ENCODE assay signal across 4 worm cellular contexts in the genomic region with DNA sequence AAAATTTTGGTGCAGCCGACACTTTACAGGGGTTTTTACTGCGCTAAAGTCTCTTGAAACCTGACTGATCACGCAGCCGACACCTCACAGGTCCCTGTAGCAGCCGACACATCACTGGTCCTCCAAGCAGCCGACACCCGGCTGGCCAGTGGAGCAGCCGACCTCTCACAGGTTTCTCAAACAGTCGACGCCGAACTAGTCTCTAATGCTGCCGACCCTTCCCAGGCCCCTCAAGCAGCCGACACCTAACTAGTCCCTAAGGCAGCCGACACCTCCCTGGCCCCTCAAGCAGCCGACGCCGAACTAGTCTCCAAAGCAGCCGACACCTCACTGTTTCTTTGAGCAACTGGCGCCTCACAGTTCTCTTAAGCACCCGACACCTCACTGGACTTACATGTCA.
A peak's percentile ranks its signal among the peaks of the same experiment; 100 is the strongest.
TF ChIP-seq lines count a peak whose summit lies in the region.

No protein-coding gene starts in this region.

TF ChIP-seq in whole organism, L4 larva, 104 proteins besides CTCF, POLR2A, EP300 and RAD21:
- TF ChIP-seq F26F4.8 (GFP tag; conservative IDR thresholded peaks at IDR 0.05; lab: Robert Waterston, UW), result 0 out of 2 replicates have a peak, but pooled peaks have one; percentile 35
- no peak for TF ChIP-seq ztf-7 (tag; optimal IDR thresholded peaks at IDR 0.05; lab: Kevin White, UChicago)
- 0 out of 2 replicates have a peak, but pooled peaks have one; percentile 8 for TF ChIP-seq egl-43 (GFP tag; IDR thresholded peaks at IDR 0.05; lab: Robert Waterston, UW)
- no peak for TF ChIP-seq unc-39 (tag; optimal IDR thresholded peaks at IDR 0.05; lab: Kevin White, UChicago)
- no peak for TF ChIP-seq arid-1 (GFP tag; conservative IDR thresholded peaks at IDR 0.05; lab: Robert Waterston, UW)
- no peak for TF ChIP-seq zfp-3 (GFP tag; conservative IDR thresholded peaks at IDR 0.05; lab: Robert Waterston, UW)
- TF ChIP-seq unc-62 (GFP tag; optimal IDR thresholded peaks at IDR 0.05 in 1 of 2; lab: Kevin White, UChicago), result no peak
- TF ChIP-seq unc-62 (tag; optimal IDR thresholded peaks at IDR 0.05; lab: Kevin White, UChicago), result no peak
- peak; percentile 88 for TF ChIP-seq set-16 (GFP tag; IDR thresholded peaks at IDR 0.05; lab: Robert Waterston, UW)

TF ChIP-seq in whole organism, late embryonic, 69 proteins besides CTCF, POLR2A, EP300 and RAD21:
- peak; percentile 28 for TF ChIP-seq elt-4 (tag; optimal IDR thresholded peaks at IDR 0.05; lab: Kevin White, UChicago)
- TF ChIP-seq odd-2 (tag; optimal IDR thresholded peaks at IDR 0.05; lab: Kevin White, UChicago), result no peak
- peak; percentile 45 for TF ChIP-seq pag-3 (tag; optimal IDR thresholded peaks at IDR 0.05; lab: Kevin White, UChicago; ENCODE audit: borderline replicate concordance)
- TF ChIP-seq C08G9.2 (tag; optimal IDR thresholded peaks at IDR 0.05; lab: Kevin White, UChicago), result no peak
- no peak for TF ChIP-seq zip-5 (tag; optimal IDR thresholded peaks at IDR 0.05; lab: Kevin White, UChicago)
- no peak for TF ChIP-seq pax-1 (tag; optimal IDR thresholded peaks at IDR 0.05; lab: Kevin White, UChicago)

TF ChIP-seq in whole organism, midembryonic, 9 proteins besides CTCF, POLR2A, EP300 and RAD21:
- TF ChIP-seq ref-1 (GFP tag; conservative IDR thresholded peaks at IDR 0.05; lab: Robert Waterston, UW), result 0 out of 2 replicates have a peak, but pooled peaks have one; percentile 36
- no peak for TF ChIP-seq T22C8.4 (GFP tag; IDR thresholded peaks at IDR 0.05; lab: Robert Waterston, UW)

TF ChIP-seq in whole organism, young adult, 124 proteins besides CTCF, POLR2A, EP300 and RAD21:
- TF ChIP-seq snpc-4 (GFP tag; optimal IDR thresholded peaks at IDR 0.05; lab: Kevin White, UChicago), result no peak
- peak in 1 of 4 experiments; percentile 29 for TF ChIP-seq snpc-4 (tag; optimal IDR thresholded peaks at IDR 0.05; lab: Kevin White, UChicago)
- peak; percentile 53; the same call in 1 of the 2 replicates for TF ChIP-seq egrh-3 (GFP tag; IDR thresholded peaks at IDR 0.05; lab: Robert Waterston, UW)
- 0 out of 2 replicates have a peak, but pooled peaks have one; percentile 32 for TF ChIP-seq nhr-120 (GFP tag; IDR thresholded peaks at IDR 0.05; lab: Robert Waterston, UW)
- no peak for TF ChIP-seq C17E4.6 (GFP tag; IDR thresholded peaks at IDR 0.05; lab: Robert Waterston, UW)
- peak; percentile 84 for TF ChIP-seq zfh-2 (GFP tag; conservative IDR thresholded peaks at IDR 0.05; lab: Robert Waterston, UW)
